Worm (Caenorhabditis elegans) whole organism, L4/young adult: ENCODE measurements around the gene nsph-3.1.

Experiments
- W03F9.2 ChIP-seq: fragments of 150-350 bp; optimal IDR thresholded peaks from 2 replicates; lab custom pipeline; 2014; ENCODE audit warnings: missing biosample characterization, missing genetic modification characterization
- dao-5 ChIP-seq: sonication (generic microtip); optimal IDR thresholded peaks from 2 replicates; lab custom pipeline; 2016; ENCODE audit warnings: missing genotype, missing genetic modification characterization, moderate library complexity, missing compliant biosample characterization
- him-1 ChIP-seq: sonication (generic microtip); optimal IDR thresholded peaks from 2 replicates; lab custom pipeline; 2016; ENCODE audit warnings: missing genotype, missing genetic modification reagents, missing genetic modification characterization, missing compliant biosample characterization

ce11 chrIV:10957583-10958229 is 8.1 kb downstream of the nsph-3.1 start, which contains the start of gene Y69E1A.5:
- TF ChIP-seq him-1 (tag; lab: Kevin White, UChicago) (no peak), dao-5 (no peak), W03F9.2 (tag; lab: Kevin White, UChicago) (no peak)
